Worm (Caenorhabditis elegans): ENCODE measurements around the gene C48D5.3.

- TF ChIP-seq efl-1 (GFP tag; optimal IDR thresholded peaks at IDR 0.05) (no peak), sptf-2 (GFP tag; optimal IDR thresholded peaks at IDR 0.05) (no peak), Y67H2A.10 (GFP tag; conservative IDR thresholded peaks at IDR 0.05) (no peak), pbrm-1 (GFP tag; IDR thresholded peaks at IDR 0.05) (0 out of 2 replicates have a peak, but pooled peaks have one; percentile 27), lsl-1 (GFP tag; optimal IDR thresholded peaks at IDR 0.05) (no peak), pha-4 (tag; optimal IDR thresholded peaks at IDR 0.05) (no peak)
Observed at ce11 chrIII:3620652-3621051, 39.1 kb upstream of the C48D5.3 start.

Measured in whole organism, young adult.